Worm (Caenorhabditis elegans) whole organism, L3 larva: Measurements from ENCODE around the gene F09G2.8.

Experiments used
- R02D3.7 ChIP-seq: fragments of 150-350 bp; optimal IDR thresholded peaks from 2 replicates; lab custom pipeline; 2014; ENCODE audit warnings: missing biosample characterization, missing genetic modification characterization
- ZK546.5 ChIP-seq: sonication (generic microtip); optimal IDR thresholded peaks from 2 replicates; lab custom pipeline; 2017; ENCODE audit warnings: missing biosample characterization, missing genetic modification characterization
- ama-1 ChIP-seq: fragments of 150-350 bp; optimal IDR thresholded peaks from 2 replicates; lab custom pipeline; 2018
- lin-39 ChIP-seq: fragments of 150-350 bp; optimal IDR thresholded peaks from 2 replicates; lab custom pipeline; 2018; ENCODE audit warnings: missing biosample characterization, missing genetic modification reagents, missing genetic modification characterization
- mdl-1 ChIP-seq: fragments of 150-350 bp; optimal IDR thresholded peaks from 2 replicates; lab custom pipeline; 2014; ENCODE audit warnings: missing biosample characterization, missing genetic modification characterization
- nhr-237 ChIP-seq: fragments of 150-350 bp; optimal IDR thresholded peaks from 2 replicates; lab custom pipeline; 2014; ENCODE audit warnings: missing biosample characterization, missing genetic modification characterization
- nhr-25 ChIP-seq: sonication (generic microtip); optimal IDR thresholded peaks from 2 replicates; lab custom pipeline; 2017; ENCODE audit warnings: missing biosample characterization, missing genetic modification characterization
- nhr-77 ChIP-seq: fragments of 150-350 bp; optimal IDR thresholded peaks from 2 replicates; lab custom pipeline; 2014; ENCODE audit warnings: missing biosample characterization, missing genetic modification characterization
- skn-1 ChIP-seq: fragments of 150-350 bp; optimal IDR thresholded peaks from 2 replicates; lab custom pipeline; 2014; ENCODE audit warnings: missing biosample characterization, missing genetic modification characterization
- ztf-11 ChIP-seq: fragments of 150-350 bp; optimal IDR thresholded peaks from 2 replicates; lab custom pipeline; 2014; ENCODE audit warnings: missing biosample characterization, missing genetic modification characterization

DNA sequence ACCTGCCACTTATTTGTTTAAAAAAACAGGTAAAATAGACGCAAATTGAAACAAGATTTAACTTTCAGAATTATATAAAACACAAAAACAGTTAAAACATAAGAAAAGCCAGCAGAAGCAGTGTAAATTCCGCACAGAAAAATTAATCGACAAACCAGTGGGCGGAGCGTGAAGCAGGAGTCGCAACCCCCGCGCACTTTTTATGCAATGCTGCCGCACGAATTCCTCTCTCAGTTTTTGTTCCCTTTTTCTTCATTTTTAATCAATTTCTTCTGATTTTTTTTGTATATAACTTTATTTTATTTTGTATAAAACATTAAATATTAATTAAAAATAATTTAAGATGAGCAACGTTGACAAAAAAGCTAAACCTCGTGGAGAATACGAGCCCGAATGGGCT, 37.4 kb upstream of the F09G2.8 start, which contains the start of the genes gei-6 and krr-1:
- TF ChIP-seq ama-1 (no peak), nhr-77 (no peak), lin-39 (tag; lab: Kevin White, UChicago) (peak; percentile 12), R02D3.7 (tag; lab: Kevin White, UChicago) (peak; percentile 17), mdl-1 (tag; lab: Kevin White, UChicago) (no peak), nhr-25 (tag; lab: Kevin White, UChicago) (no peak), ZK546.5 (no peak), ztf-11 (no peak), nhr-237 (tag; lab: Kevin White, UChicago) (no peak), skn-1 (tag; lab: Kevin White, UChicago) (no peak)
